Fruit fly (Drosophila melanogaster): ENCODE data around the gene CG31211.

Gene CG31211

dm6 chr3R:11902893-11903292 is 46.6 kb upstream of the CG31211 start (continued):
- TF ChIP-seq CG4318 (GFP tag; optimal IDR thresholded peaks at IDR 0.05): no peak
- no peak for TF ChIP-seq CG9139 (GFP tag; optimal IDR thresholded peaks at IDR 0.05)
- TF ChIP-seq CG31627 (GFP tag; optimal IDR thresholded peaks at IDR 0.05): peak; percentile 28
- no peak for TF ChIP-seq Ets21C (GFP tag; optimal IDR thresholded peaks at IDR 0.05)
- no peak for TF ChIP-seq Eip75B (GFP tag; optimal IDR thresholded peaks at IDR 0.05)
- no peak for TF ChIP-seq CG34406 (GFP tag; optimal IDR thresholded peaks at IDR 0.05)
- no peak for TF ChIP-seq CG11902 (GFP tag; optimal IDR thresholded peaks at IDR 0.05)
- no peak for TF ChIP-seq CG32006 (GFP tag; optimal IDR thresholded peaks at IDR 0.05)
- peak; percentile 49 for TF ChIP-seq svp (GFP tag)
- no peak for TF ChIP-seq ss (GFP tag; optimal IDR thresholded peaks at IDR 0.05)
- no peak for TF ChIP-seq cyc (GFP tag; optimal IDR thresholded peaks at IDR 0.05)
- no peak for TF ChIP-seq CG6792 (GFP tag; optimal IDR thresholded peaks at IDR 0.05)
- TF ChIP-seq vri (GFP tag; optimal IDR thresholded peaks at IDR 0.05): no peak
- no peak for TF ChIP-seq CG7368 (GFP tag; optimal IDR thresholded peaks at IDR 0.05)
- no peak for TF ChIP-seq fd85E (GFP tag; optimal IDR thresholded peaks at IDR 0.05)
- TF ChIP-seq Met (GFP tag; optimal IDR thresholded peaks at IDR 0.05): peak; percentile 44
- no peak for TF ChIP-seq CG6163 (GFP tag; IDR thresholded peaks at IDR 0.05)

DNA sequence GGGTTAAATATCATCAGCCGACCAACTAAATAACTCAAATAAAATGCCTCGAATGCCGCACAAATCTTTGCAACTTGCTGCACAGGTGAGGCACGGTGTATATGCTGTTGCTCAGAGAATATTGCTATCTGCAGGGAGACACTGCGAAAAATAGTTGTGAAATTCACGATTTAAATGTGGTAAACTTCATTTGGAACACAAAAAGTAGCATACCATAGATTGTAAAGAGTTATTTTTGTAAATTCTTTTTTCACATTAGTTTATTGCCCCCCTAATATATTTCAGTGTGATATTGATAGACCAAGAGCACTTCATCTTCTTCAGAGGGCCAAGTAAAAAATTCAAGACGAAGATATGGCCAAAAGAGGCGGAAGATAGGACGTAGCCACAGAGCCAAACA is 28.9 kb upstream of the CG31211 start:
- peak; percentile 86 for TF ChIP-seq CG3919 (GFP tag; optimal IDR thresholded peaks at IDR 0.05)
- peak; percentile 63 for TF ChIP-seq CG4318 (GFP tag; optimal IDR thresholded peaks at IDR 0.05)
- peak; percentile 40 for TF ChIP-seq Smox (GFP tag; optimal IDR thresholded peaks at IDR 0.05)
- peak; percentile 88 for TF ChIP-seq dsx (GFP tag; optimal IDR thresholded peaks at IDR 0.05; ENCODE audit: poor library complexity, severe bottlenecking)
- TF ChIP-seq CG34406 (GFP tag; optimal IDR thresholded peaks at IDR 0.05): peak; percentile 52
- peak; percentile 88 for TF ChIP-seq CG10631 (GFP tag; optimal IDR thresholded peaks at IDR 0.05)
- TF ChIP-seq CG7368 (GFP tag; optimal IDR thresholded peaks at IDR 0.05): peak; percentile 53
- TF ChIP-seq cyc (GFP tag; optimal IDR thresholded peaks at IDR 0.05): peak; percentile 44
- peak; percentile 79 for TF ChIP-seq acj6 (GFP tag; optimal IDR thresholded peaks at IDR 0.05)
- TF ChIP-seq CG11762 (GFP tag; optimal IDR thresholded peaks at IDR 0.05; ENCODE audit: insufficient read depth): peak; percentile 73
- TF ChIP-seq Met (GFP tag; optimal IDR thresholded peaks at IDR 0.05): peak; percentile 56
- peak; percentile 81 for TF ChIP-seq Eip75B (GFP tag; optimal IDR thresholded peaks at IDR 0.05)
- peak; percentile 84 for TF ChIP-seq achi (GFP tag; optimal IDR thresholded peaks at IDR 0.05)
- peak; percentile 75 for TF ChIP-seq Gug (GFP tag; IDR thresholded peaks at IDR 0.05)
- no peak for TF ChIP-seq CG6854 (GFP tag; optimal IDR thresholded peaks at IDR 0.05)
- TF ChIP-seq CG6276 (GFP tag; optimal IDR thresholded peaks at IDR 0.05): peak; percentile 69
- no peak for TF ChIP-seq Eip93F (GFP tag; optimal IDR thresholded peaks at IDR 0.05)
- peak; percentile 81 for TF ChIP-seq CG8119 (GFP tag; IDR thresholded peaks at IDR 0.05)
- TF ChIP-seq CG32006 (GFP tag; optimal IDR thresholded peaks at IDR 0.05): peak; percentile 82
- TF ChIP-seq net (GFP tag; optimal IDR thresholded peaks at IDR 0.05): peak; percentile 70
- no peak for TF ChIP-seq Hr38 (GFP tag; optimal IDR thresholded peaks at IDR 0.05)
- peak; percentile 42 for TF ChIP-seq CG31627 (GFP tag; optimal IDR thresholded peaks at IDR 0.05)
- TF ChIP-seq CG8632 (GFP tag; optimal IDR thresholded peaks at IDR 0.05): peak; percentile 57
- TF ChIP-seq fkh (GFP tag; optimal IDR thresholded peaks at IDR 0.05): no peak
- TF ChIP-seq lz (GFP tag; optimal IDR thresholded peaks at IDR 0.05): peak; percentile 60
- peak; percentile 12 for TF ChIP-seq vri (GFP tag; optimal IDR thresholded peaks at IDR 0.05)
- no peak for TF ChIP-seq Blimp-1 (GFP tag; optimal IDR thresholded peaks at IDR 0.05)
- peak; percentile 60 for TF ChIP-seq esn (GFP tag; optimal IDR thresholded peaks at IDR 0.05)
- TF ChIP-seq spab (GFP tag; optimal IDR thresholded peaks at IDR 0.05): peak; percentile 85
- peak; percentile 8 for TF ChIP-seq Ets21C (GFP tag; optimal IDR thresholded peaks at IDR 0.05)
- peak; percentile 86 for TF ChIP-seq CG10669 (GFP tag; optimal IDR thresholded peaks at IDR 0.05)
- TF ChIP-seq Sox15 (GFP tag; optimal IDR thresholded peaks at IDR 0.05): peak; percentile 35
- TF ChIP-seq Hr4 (GFP tag; optimal IDR thresholded peaks at IDR 0.05): peak; percentile 68
- peak; percentile 80 for TF ChIP-seq OdsH (GFP tag; optimal IDR thresholded peaks at IDR 0.05)
- peak; percentile 86 for TF ChIP-seq Ets96B (tag; optimal IDR thresholded peaks at IDR 0.05)
- peak; percentile 67 for TF ChIP-seq CG6792 (GFP tag; optimal IDR thresholded peaks at IDR 0.05)
- TF ChIP-seq CG15336 (GFP tag; IDR thresholded peaks at IDR 0.05): peak; percentile 83
- peak; percentile 80 for TF ChIP-seq Lpt (GFP tag; optimal IDR thresholded peaks at IDR 0.05)
- TF ChIP-seq svp (GFP tag): peak; percentile 89
- TF ChIP-seq topi (GFP tag; optimal IDR thresholded peaks at IDR 0.05): peak; percentile 65
- TF ChIP-seq CG3032 (tag; optimal IDR thresholded peaks at IDR 0.05): peak; percentile 88
- TF ChIP-seq CG6808 (GFP tag; optimal IDR thresholded peaks at IDR 0.05): peak; percentile 82
- TF ChIP-seq fd85E (GFP tag; optimal IDR thresholded peaks at IDR 0.05): no peak
- TF ChIP-seq eg (GFP tag; IDR thresholded peaks at IDR 0.05): peak; percentile 82

Data from whole organism, prepupa.